Worm (Caenorhabditis elegans) whole organism, L3 larva: ENCODE results near the gene prk-1.

Source experiments
- ZK546.5 ChIP-seq: sonication (generic microtip); optimal IDR thresholded peaks from 2 replicates; lab custom pipeline; 2017; ENCODE audit warnings: missing biosample characterization, missing genetic modification characterization
- nhr-11 ChIP-seq: fragments of 150-350 bp; optimal IDR thresholded peaks from 2 replicates; lab custom pipeline; 2014; ENCODE audit warnings: missing biosample characterization, missing genetic modification characterization

DNA sequence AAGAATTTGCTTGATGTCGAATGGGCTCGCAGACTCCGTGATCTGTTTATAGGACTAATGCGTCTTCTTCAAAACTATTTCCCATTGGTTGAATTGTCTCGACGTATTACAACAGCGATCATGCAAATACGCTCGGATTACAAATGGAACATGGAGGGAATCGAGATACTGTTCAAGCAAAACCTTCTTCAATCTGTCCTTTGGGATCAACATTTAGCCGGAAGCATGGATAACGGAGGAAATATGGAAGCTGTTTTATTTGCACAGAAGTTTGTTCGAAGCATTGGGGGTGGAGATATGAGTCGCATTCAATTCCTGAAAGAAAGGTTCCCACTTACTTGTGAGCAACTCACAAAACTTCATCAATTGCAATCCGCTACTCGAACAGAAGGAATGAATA is 34.2 kb upstream of the prk-1 start:
- TF ChIP-seq nhr-11 (tag; lab: Kevin White, UChicago) (no peak), ZK546.5 (tag; lab: Kevin White, UChicago) (no peak)
